Worm (Caenorhabditis elegans): ENCODE data around the gene msp-3.

The msp-3 gene

DNA sequence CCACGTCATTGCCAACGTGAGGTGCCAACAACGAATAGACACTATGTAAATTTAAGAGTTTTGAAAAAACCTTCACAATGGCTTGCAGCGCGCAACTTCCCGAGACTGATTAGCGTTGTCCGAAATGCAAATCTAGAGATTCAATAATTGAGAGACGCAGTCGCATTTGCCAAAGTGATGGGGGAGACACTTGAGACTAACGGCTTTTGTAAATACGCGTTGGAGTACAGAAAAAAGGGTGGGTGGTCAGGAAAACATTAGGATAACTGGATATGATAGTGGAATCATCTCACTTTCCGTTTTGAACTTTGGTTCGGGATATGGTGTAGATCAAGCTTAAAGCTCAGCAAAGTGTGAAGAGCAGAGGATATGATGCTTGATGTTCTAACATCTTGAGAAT is 6.3 kb downstream of the msp-3 start:
- TF ChIP-seq T22C8.4 (GFP tag; IDR thresholded peaks at IDR 0.05) (no peak), ref-1 (GFP tag; conservative IDR thresholded peaks at IDR 0.05) (no peak), tab-1 (GFP tag; IDR thresholded peaks at IDR 0.05) (no peak), cog-1 (tag; optimal IDR thresholded peaks at IDR 0.05) (no peak), flt-1 (GFP tag; IDR thresholded peaks at IDR 0.05) (no peak), klf-2 (GFP tag; conservative IDR thresholded peaks at IDR 0.05) (no peak), med-1 (GFP tag; optimal IDR thresholded peaks at IDR 0.05; ENCODE audit: insufficient read depth) (no peak), ztf-23 (GFP tag; IDR thresholded peaks at IDR 0.05) (no peak), ztf-29 (GFP tag; IDR thresholded peaks at IDR 0.05) (no peak)

DNA sequence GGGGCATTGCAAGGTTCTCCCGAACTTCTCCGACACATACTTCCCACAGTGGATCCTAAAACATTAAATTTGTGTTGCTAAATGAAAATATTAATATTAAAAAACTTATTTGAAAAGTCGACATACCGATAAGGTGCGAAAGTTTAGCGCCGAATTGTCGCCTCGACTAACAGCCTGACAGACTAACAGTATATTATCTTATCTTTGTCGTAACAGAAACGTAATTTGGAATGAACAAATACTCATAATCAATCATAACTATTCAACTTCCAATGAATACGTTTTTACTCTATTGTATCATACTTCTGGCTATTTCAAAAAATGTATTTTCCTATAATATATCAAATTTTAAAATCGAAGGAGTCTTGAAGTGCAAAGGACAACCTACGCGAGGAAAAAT is 9.1 kb downstream of the msp-3 start, which contains the start of gene F26G1.11:
Gene F26G1.11 (plus strand): TSS at position 205 of the 400 bp plus-strand sequence.
- TF ChIP-seq tab-1 (GFP tag; IDR thresholded peaks at IDR 0.05) (no peak), cog-1 (tag; optimal IDR thresholded peaks at IDR 0.05) (no peak), flt-1 (GFP tag; IDR thresholded peaks at IDR 0.05) (no peak), T22C8.4 (GFP tag; IDR thresholded peaks at IDR 0.05) (no peak), ztf-29 (GFP tag; IDR thresholded peaks at IDR 0.05) (no peak), med-1 (GFP tag; optimal IDR thresholded peaks at IDR 0.05; ENCODE audit: insufficient read depth) (no peak), ref-1 (GFP tag; conservative IDR thresholded peaks at IDR 0.05) (no peak), ztf-23 (GFP tag; IDR thresholded peaks at IDR 0.05) (no peak), klf-2 (GFP tag; conservative IDR thresholded peaks at IDR 0.05) (no peak)

DNA sequence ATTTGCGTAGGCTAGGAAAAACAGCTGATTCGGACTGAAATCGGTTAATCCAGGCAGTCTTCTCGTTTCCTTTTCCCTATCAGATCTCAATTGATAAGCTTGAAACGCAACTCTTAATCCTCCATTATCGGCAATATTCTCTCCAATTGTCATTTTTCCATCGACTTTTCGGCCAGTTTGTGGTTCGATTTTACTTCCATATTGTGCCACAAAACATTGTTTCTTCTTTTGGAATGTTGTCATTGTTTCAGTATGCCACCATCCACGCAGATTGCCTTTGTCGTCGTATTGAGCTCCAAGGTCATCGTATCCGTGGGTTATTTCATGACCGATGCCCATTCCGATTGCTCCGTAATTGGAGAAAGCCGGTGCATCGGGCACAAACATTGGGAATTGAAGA is 10.3 kb downstream of the msp-3 start:
- TF ChIP-seq tab-1 (GFP tag; IDR thresholded peaks at IDR 0.05) (no peak), ztf-23 (GFP tag; IDR thresholded peaks at IDR 0.05) (no peak), ztf-29 (GFP tag; IDR thresholded peaks at IDR 0.05) (no peak), ref-1 (GFP tag; conservative IDR thresholded peaks at IDR 0.05) (no peak)

DNA sequence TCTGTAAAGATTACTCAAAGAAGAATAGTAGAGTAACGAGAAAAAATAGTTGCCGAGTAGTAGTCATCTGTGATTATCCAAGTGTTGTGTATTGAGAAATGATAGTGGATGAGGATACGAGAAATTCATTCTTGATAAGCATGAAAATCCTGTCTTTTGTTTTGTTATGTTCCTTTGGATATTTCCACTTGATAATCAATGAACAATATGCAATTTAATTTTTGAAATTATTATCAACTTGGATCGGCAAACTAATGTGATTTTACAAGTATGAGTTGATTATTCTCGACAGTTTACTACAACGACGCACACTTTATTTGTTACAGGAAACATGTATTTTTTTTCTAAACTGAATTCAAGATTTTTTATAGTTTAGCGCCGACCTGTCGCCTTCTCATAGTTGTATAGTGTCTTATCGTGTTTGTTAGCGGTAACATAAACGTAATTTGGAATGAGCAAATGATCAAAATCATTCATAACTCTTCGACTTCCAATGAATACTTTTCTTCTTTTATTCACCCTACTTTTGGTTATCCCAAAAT is 12.1 kb downstream of the msp-3 start, which contains the start of the genes F26G1.9 and F26G1.10:
Gene F26G1.9 (minus strand): TSS at position 101 of the 542 bp plus-strand sequence.
Gene F26G1.10 (plus strand): TSS at position 492 of the 542 bp plus-strand sequence.
- TF ChIP-seq cog-1 (tag; optimal IDR thresholded peaks at IDR 0.05) (no peak), med-1 (GFP tag; optimal IDR thresholded peaks at IDR 0.05; ENCODE audit: insufficient read depth) (no peak), T22C8.4 (GFP tag; IDR thresholded peaks at IDR 0.05) (no peak), ztf-29 (GFP tag; IDR thresholded peaks at IDR 0.05) (no peak), ref-1 (GFP tag; conservative IDR thresholded peaks at IDR 0.05) (no peak)

DNA sequence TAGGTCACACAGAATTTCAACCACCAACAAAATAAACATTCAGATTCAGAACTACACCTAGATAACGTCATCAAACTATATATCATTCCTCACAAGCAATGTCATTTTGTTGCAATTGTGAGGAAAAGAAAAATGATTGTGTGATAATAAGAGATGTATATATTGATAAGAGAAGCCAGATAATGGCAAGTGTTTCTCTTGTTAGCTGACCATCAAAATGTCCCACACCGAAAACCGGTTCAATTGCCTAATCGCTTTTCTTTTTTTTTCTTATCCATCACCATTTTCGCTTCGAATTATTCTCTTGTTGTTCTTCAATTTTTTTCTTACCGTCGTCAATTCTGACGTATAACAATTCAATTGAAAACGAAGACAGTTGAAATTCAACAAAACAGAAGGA is 13.6 kb downstream of the msp-3 start:
- no peak for TF ChIP-seq T22C8.4 (GFP tag; IDR thresholded peaks at IDR 0.05)

DNA sequence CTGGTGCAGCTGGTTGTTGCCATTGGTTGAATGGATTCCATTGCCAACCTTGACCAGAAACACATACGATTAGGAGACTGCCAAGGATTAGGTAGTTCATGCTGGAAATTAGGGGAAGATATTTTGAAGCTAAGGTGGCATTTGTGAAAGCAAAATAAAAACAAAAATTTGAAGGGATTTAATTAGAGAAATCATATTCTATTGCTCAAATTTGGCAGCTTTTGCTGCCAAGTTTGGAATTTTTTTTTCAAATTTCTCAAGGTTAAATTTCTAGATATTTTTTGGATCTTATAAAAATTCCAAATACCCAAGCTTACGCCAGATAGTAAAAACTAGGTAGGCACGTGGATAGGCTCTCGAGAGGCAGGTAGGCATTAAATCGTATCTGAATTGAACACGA is 14.8 kb downstream of the msp-3 start, which contains the start of gene F26G1.5:
Gene F26G1.5 (minus strand): TSS at position 101 of the 400 bp plus-strand sequence.
- no peak for TF ChIP-seq cog-1 (tag; optimal IDR thresholded peaks at IDR 0.05)
- TF ChIP-seq med-1 (GFP tag; optimal IDR thresholded peaks at IDR 0.05; ENCODE audit: insufficient read depth): no peak
- TF ChIP-seq klf-2 (GFP tag; conservative IDR thresholded peaks at IDR 0.05): no peak
- TF ChIP-seq ztf-29 (GFP tag; IDR thresholded peaks at IDR 0.05): no peak
- TF ChIP-seq flt-1 (GFP tag; IDR thresholded peaks at IDR 0.05): no peak
- TF ChIP-seq ztf-23 (GFP tag; IDR thresholded peaks at IDR 0.05): no peak
- TF ChIP-seq ref-1 (GFP tag; conservative IDR thresholded peaks at IDR 0.05): no peak
- no peak for TF ChIP-seq tab-1 (GFP tag; IDR thresholded peaks at IDR 0.05)

DNA sequence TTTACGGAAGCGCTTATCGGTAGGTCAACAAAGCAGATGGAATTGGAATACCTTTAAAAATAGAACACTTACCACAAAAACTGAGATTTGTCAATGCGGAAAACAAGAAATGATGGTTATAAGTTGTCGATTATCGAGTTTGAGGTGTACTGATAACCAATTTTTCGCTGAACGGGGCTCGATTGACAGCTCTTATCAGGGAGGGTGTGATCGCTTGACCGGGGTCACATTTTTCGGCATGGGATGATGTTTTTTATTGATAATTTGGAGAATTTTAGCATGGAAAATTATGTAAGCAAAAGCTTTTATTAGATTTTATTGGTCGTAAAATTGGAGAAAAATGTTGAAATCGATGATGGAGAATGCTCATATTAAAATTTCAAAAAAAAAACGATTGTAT is 16.2 kb downstream of the msp-3 start:
- TF ChIP-seq cog-1 (tag; optimal IDR thresholded peaks at IDR 0.05) (no peak), flt-1 (GFP tag; IDR thresholded peaks at IDR 0.05) (no peak), ref-1 (GFP tag; conservative IDR thresholded peaks at IDR 0.05) (no peak), ztf-29 (GFP tag; IDR thresholded peaks at IDR 0.05) (no peak)

DNA sequence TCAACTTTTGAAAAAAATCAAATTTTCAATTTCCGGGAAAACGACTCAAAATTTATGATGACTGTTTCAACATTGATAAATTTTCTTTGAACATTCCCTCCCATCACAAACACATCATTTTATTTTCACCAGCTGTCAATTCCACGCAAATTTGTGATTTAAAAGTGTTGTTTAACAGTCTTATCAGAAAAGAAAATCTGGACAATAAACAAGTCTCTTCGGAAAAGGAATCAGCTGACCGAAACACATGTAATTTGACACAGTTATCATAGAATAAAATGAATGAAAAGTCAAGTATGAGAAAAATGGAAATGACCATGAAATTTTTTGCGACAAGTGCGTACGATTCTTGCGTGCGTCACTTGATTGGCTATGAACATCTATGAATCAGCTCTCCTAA is 17.0 kb downstream of the msp-3 start:
- TF ChIP-seq flt-1 (GFP tag; IDR thresholded peaks at IDR 0.05): no peak
- TF ChIP-seq tab-1 (GFP tag; IDR thresholded peaks at IDR 0.05): no peak
- TF ChIP-seq ztf-29 (GFP tag; IDR thresholded peaks at IDR 0.05): no peak
- TF ChIP-seq T22C8.4 (GFP tag; IDR thresholded peaks at IDR 0.05): no peak
- TF ChIP-seq ztf-23 (GFP tag; IDR thresholded peaks at IDR 0.05): no peak
- TF ChIP-seq ref-1 (GFP tag; conservative IDR thresholded peaks at IDR 0.05): no peak
- TF ChIP-seq med-1 (GFP tag; optimal IDR thresholded peaks at IDR 0.05; ENCODE audit: insufficient read depth): no peak
- TF ChIP-seq klf-2 (GFP tag; conservative IDR thresholded peaks at IDR 0.05): no peak
- no peak for TF ChIP-seq cog-1 (tag; optimal IDR thresholded peaks at IDR 0.05)

DNA sequence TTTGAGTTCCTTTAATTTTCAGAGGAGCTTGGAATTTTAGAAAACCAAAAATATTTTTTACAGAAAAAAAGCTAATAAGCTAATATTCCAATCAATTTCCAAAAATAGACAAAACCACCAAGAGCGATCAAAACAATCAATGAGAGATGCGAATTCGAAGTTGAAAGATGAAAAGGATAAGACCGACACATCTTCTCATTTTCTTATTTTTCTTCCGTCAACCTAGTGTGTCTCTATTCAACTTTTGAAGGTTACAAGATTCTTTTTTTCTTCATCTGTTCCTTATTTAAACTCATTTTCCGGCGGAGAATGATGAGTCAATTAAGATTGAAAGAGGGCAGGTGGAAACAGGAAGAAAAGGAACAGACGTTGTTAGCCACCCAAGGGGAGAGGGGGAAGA is 18.5 kb downstream of the msp-3 start:
- TF ChIP-seq tab-1 (GFP tag; IDR thresholded peaks at IDR 0.05) (no peak), T22C8.4 (GFP tag; IDR thresholded peaks at IDR 0.05) (no peak), ztf-29 (GFP tag; IDR thresholded peaks at IDR 0.05) (no peak), cog-1 (tag; optimal IDR thresholded peaks at IDR 0.05) (no peak), ref-1 (GFP tag; conservative IDR thresholded peaks at IDR 0.05) (no peak), klf-2 (GFP tag; conservative IDR thresholded peaks at IDR 0.05) (no peak), ztf-23 (GFP tag; IDR thresholded peaks at IDR 0.05) (no peak), med-1 (GFP tag; optimal IDR thresholded peaks at IDR 0.05; ENCODE audit: insufficient read depth) (no peak), flt-1 (GFP tag; IDR thresholded peaks at IDR 0.05) (no peak)

DNA sequence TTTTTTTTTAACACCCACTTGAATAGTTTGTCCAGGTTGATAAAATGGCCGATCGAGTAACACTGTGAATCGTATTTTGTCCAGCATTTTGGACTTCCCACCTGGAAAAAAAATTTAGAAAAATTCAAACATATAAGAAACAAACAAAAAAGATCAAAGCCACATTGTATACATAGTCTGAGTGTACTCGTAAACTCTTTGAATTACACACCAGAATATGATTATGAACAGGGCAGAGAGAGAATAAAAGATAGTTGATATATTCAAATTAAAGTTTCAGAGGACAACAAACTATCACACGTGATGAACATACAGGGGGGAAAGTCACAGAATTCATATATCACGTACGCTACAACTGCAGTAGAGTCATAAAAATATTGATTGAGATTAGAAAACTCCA is 19.8 kb downstream of the msp-3 start, which contains the start of gene ttm-2:
Gene ttm-2 (minus strand): TSS at position 101 of the 400 bp plus-strand sequence.
- TF ChIP-seq med-1 (GFP tag; optimal IDR thresholded peaks at IDR 0.05; ENCODE audit: insufficient read depth) (no peak), tab-1 (GFP tag; IDR thresholded peaks at IDR 0.05) (no peak), flt-1 (GFP tag; IDR thresholded peaks at IDR 0.05) (no peak), ztf-23 (GFP tag; IDR thresholded peaks at IDR 0.05) (no peak), T22C8.4 (GFP tag; IDR thresholded peaks at IDR 0.05) (no peak), ref-1 (GFP tag; conservative IDR thresholded peaks at IDR 0.05) (no peak)

Measured in whole organism, midembryonic.